Fruit fly (Drosophila melanogaster) whole organism, embryonic: ENCODE data around the gene sip3.

Experiments used
- ATbp ChIP-seq: fragments of 200-800 bp; sonication (Bioruptor generic); optimal IDR thresholded peaks from 2 replicates; lab custom pipeline; 2017; ENCODE audit warnings: missing biosample characterization, mild to moderate bottlenecking, missing genetic modification characterization, missing genetic modification reagents
- Adf1 ChIP-seq: fragments of 200-800 bp; sonication (Bioruptor generic); IDR thresholded peaks from 2 replicates; pipeline ENCODE4 v1.3.6; 2022; ENCODE audit warnings: missing biosample characterization, missing genetic modification characterization
- Asciz ChIP-seq: fragments of 200-800 bp; sonication (Bioruptor generic); optimal IDR thresholded peaks from 2 replicates; lab custom pipeline; 2017; ENCODE audit warnings: missing biosample characterization, mild to moderate bottlenecking, missing genetic modification characterization, missing genetic modification reagents
- BEAF-32 ChIP-seq: fragments of 200-800 bp; sonication (Bioruptor generic); optimal IDR thresholded peaks from 3 replicates; lab custom pipeline; 2017; ENCODE audit warnings: missing biosample characterization, missing genetic modification characterization, mild to moderate bottlenecking, moderate library complexity, missing genetic modification reagents
- Blimp-1 ChIP-seq: fragments of 200-800 bp; sonication (Bioruptor generic); optimal IDR thresholded peaks from 3 replicates; lab custom pipeline; 2018; ENCODE audit warnings: missing biosample characterization, missing genetic modification characterization, mild to moderate bottlenecking, moderate library complexity, missing genetic modification reagents
- CG10209 ChIP-seq: fragments of 200-800 bp; sonication (Bioruptor generic); optimal IDR thresholded peaks from 3 replicates; lab custom pipeline; 2017; ENCODE audit warnings: missing biosample characterization, mild to moderate bottlenecking, missing genetic modification characterization, missing genetic modification reagents
- CG12659 ChIP-seq: fragments of 200-800 bp; sonication (Bioruptor generic); optimal IDR thresholded peaks from 3 replicates; lab custom pipeline; 2017; ENCODE audit warnings: mild to moderate bottlenecking, missing biosample characterization, missing genetic modification reagents, missing genetic modification characterization
- CG13287 ChIP-seq: fragments of 200-800 bp; sonication (Bioruptor generic); IDR thresholded peaks from 2 replicates; pipeline ENCODE4 v1.3.6; 2022; ENCODE audit warnings: missing biosample characterization, missing genetic modification characterization; ENCODE audit not compliant: partially characterized antibody
- CG17359 ChIP-seq: fragments of 200-800 bp; sonication (Bioruptor generic); optimal IDR thresholded peaks from 3 replicates; lab custom pipeline; 2018; ENCODE audit warnings: missing biosample characterization, mild to moderate bottlenecking, missing genetic modification characterization, moderate library complexity
- CG31365 ChIP-seq: fragments of 200-800 bp; sonication (Bioruptor generic); optimal IDR thresholded peaks from 2 replicates; lab custom pipeline; 2018; ENCODE audit warnings: missing biosample characterization, mild to moderate bottlenecking, missing genetic modification characterization
- CG31441 ChIP-seq: fragments of 200-800 bp; sonication (Bioruptor generic); IDR thresholded peaks from 2 replicates; pipeline ENCODE4 v1.3.6; 2022; ENCODE audit warnings: missing biosample characterization, missing genetic modification characterization
- CG3163 ChIP-seq: fragments of 200-800 bp; sonication (Bioruptor generic); optimal IDR thresholded peaks from 3 replicates; lab custom pipeline; 2016; ENCODE audit warnings: missing biosample characterization, missing genetic modification characterization
- CG32772 ChIP-seq: fragments of 200-800 bp; sonication (Bioruptor generic); IDR thresholded peaks from 2 replicates; pipeline ENCODE4 v1.3.6; 2022; ENCODE audit warnings: missing biosample characterization, missing genetic modification characterization
- CG3847 ChIP-seq: fragments of 200-800 bp; sonication (Bioruptor generic); IDR thresholded peaks from 2 replicates; pipeline ENCODE4 v1.3.6; 2022; ENCODE audit warnings: missing biosample characterization, missing genetic modification characterization
- CG4282 ChIP-seq: fragments of 200-800 bp; sonication (Bioruptor generic); optimal IDR thresholded peaks from 2 replicates; lab custom pipeline; 2016; ENCODE audit warnings: missing biosample characterization, missing genetic modification characterization
- CG4854 ChIP-seq: fragments of 200-800 bp; sonication (Bioruptor generic); optimal IDR thresholded peaks from 2 replicates; lab custom pipeline; 2016; ENCODE audit warnings: missing biosample characterization, missing genetic modification characterization, inconsistent platforms
- CG5953 ChIP-seq: fragments of 200-800 bp; sonication (Bioruptor generic); IDR thresholded peaks from 2 replicates; pipeline ENCODE4 v1.3.6; 2022; ENCODE audit warnings: missing biosample characterization, missing genetic modification characterization
- CG6254 ChIP-seq: fragments of 200-800 bp; sonication (Bioruptor generic); optimal IDR thresholded peaks from 3 replicates; lab custom pipeline; 2017; ENCODE audit warnings: mild to moderate bottlenecking, missing biosample characterization, missing genetic modification reagents, missing genetic modification characterization
- CG8924 ChIP-seq: fragments of 200-800 bp; optimal IDR thresholded peaks from 3 replicates; lab custom pipeline; 2019; ENCODE audit warnings: missing biosample characterization, mild to moderate bottlenecking, missing genetic modification characterization, moderate library complexity
- Dfd ChIP-seq, 2 experiments: fragments of >200 bp; optimal IDR thresholded peaks; 2 replicates each; lab custom pipeline; 2017; ENCODE audit warnings: missing biosample characterization in 2 of 2, missing genetic modification characterization in 2 of 2
- Ets97D ChIP-seq: fragments of 200-800 bp; sonication (Bioruptor generic); optimal IDR thresholded peaks from 3 replicates; lab custom pipeline; 2016; ENCODE audit warnings: missing biosample characterization, missing genetic modification characterization
- Hey ChIP-seq: fragments of 200-800 bp; sonication (Bioruptor generic); optimal IDR thresholded peaks from 3 replicates; lab custom pipeline; 2018; ENCODE audit warnings: missing biosample characterization, mild to moderate bottlenecking, missing genetic modification characterization
- NC2β ChIP-seq: fragments of 200-800 bp; sonication (Bioruptor generic); optimal IDR thresholded peaks from 2 replicates; lab custom pipeline; 2016; ENCODE audit warnings: missing biosample characterization, missing genetic modification characterization
- NfI ChIP-seq: fragments of 200-800 bp; sonication (Bioruptor generic); optimal IDR thresholded peaks from 3 replicates; lab custom pipeline; 2018; ENCODE audit warnings: missing biosample characterization, mild to moderate bottlenecking, missing genetic modification characterization, moderate library complexity
- Oli ChIP-seq: fragments of 200-800 bp; sonication (Bioruptor generic); optimal IDR thresholded peaks from 2 replicates; lab custom pipeline; 2018; ENCODE audit warnings: missing biosample characterization, mild to moderate bottlenecking, missing genetic modification characterization, moderate library complexity
- Trl ChIP-seq, 3 experiments: fragments of >200 bp in 2 of 3; fragments of 200-800 bp in 1 of 3; sonication (Bioruptor generic) in 1 of 3; optimal IDR thresholded peaks; 2 replicates in 1 of 3; 3 replicates in 2 of 3; lab custom pipeline; 2016 to 2017; ENCODE audit warnings: missing biosample characterization in 1 of 3, missing genetic modification characterization in 1 of 3
- chif ChIP-seq, 2 experiments: fragments of 200-800 bp; sonication (Bioruptor generic); optimal IDR thresholded peaks; 3 replicates each; lab custom pipeline; 2016; ENCODE audit warnings: missing biosample characterization in 2 of 2, missing genetic modification characterization in 2 of 2
- chinmo ChIP-seq: fragments of 200-800 bp; sonication (Bioruptor generic); IDR thresholded peaks from 4 replicates; pipeline ENCODE4 v1.3.6; 2022; ENCODE audit warnings: missing biosample characterization, missing genetic modification characterization; ENCODE audit not compliant: partially characterized antibody
- ems ChIP-seq: fragments of 200-800 bp; sonication (Bioruptor generic); optimal IDR thresholded peaks from 3 replicates; lab custom pipeline; 2016; ENCODE audit warnings: missing biosample characterization, missing genetic modification characterization
- eyg ChIP-seq: fragments of 200-800 bp; sonication (Bioruptor generic); optimal IDR thresholded peaks from 3 replicates; lab custom pipeline; 2016; ENCODE audit warnings: missing biosample characterization, missing genetic modification characterization
- ftz-f1 ChIP-seq: fragments of 200-800 bp; sonication (Bioruptor generic); optimal IDR thresholded peaks from 2 replicates; lab custom pipeline; 2016; ENCODE audit warnings: missing biosample characterization, missing genetic modification characterization
- gce ChIP-seq: fragments of 200-800 bp; sonication (Bioruptor generic); IDR thresholded peaks from 3 replicates; pipeline ENCODE4 v1.3.6; 2022; ENCODE audit warnings: missing biosample characterization, missing genetic modification characterization
- gt ChIP-seq: fragments of 200-800 bp; sonication (Bioruptor generic); IDR thresholded peaks from 2 replicates; pipeline ENCODE4 v1.3.6; 2022; ENCODE audit warnings: missing biosample characterization, missing genetic modification characterization
- jumu ChIP-seq: fragments of 200-800 bp; sonication (Bioruptor generic); optimal IDR thresholded peaks from 3 replicates; lab custom pipeline; 2016; ENCODE audit warnings: missing biosample characterization, missing genetic modification characterization
- kay ChIP-seq: fragments of 200-800 bp; sonication (Bioruptor generic); optimal IDR thresholded peaks from 2 replicates; lab custom pipeline; 2016; ENCODE audit warnings: missing biosample characterization, missing genetic modification characterization
- klu ChIP-seq: fragments of 200-800 bp; sonication (Bioruptor generic); IDR thresholded peaks from 2 replicates; pipeline ENCODE4 v1.3.6; 2022; ENCODE audit warnings: missing biosample characterization, missing genetic modification characterization
- mirr ChIP-seq: fragments of 200-800 bp; sonication (Bioruptor generic); optimal IDR thresholded peaks from 3 replicates; lab custom pipeline; 2018; ENCODE audit warnings: missing biosample characterization, mild to moderate bottlenecking, missing genetic modification characterization
- nau ChIP-seq: fragments of 200-800 bp; sonication (Bioruptor generic); optimal IDR thresholded peaks from 3 replicates; lab custom pipeline; 2017; ENCODE audit warnings: missing biosample characterization, mild to moderate bottlenecking, missing genetic modification characterization, missing genetic modification reagents
- pb ChIP-seq: fragments of 200-800 bp; sonication (Bioruptor generic); optimal IDR thresholded peaks from 3 replicates; lab custom pipeline; 2016; ENCODE audit warnings: missing biosample characterization, missing genetic modification characterization
- sd ChIP-seq: fragments of 200-800 bp; sonication (Bioruptor generic); optimal IDR thresholded peaks from 3 replicates; lab custom pipeline; 2018; ENCODE audit warnings: missing biosample characterization, mild to moderate bottlenecking, missing genetic modification characterization, moderate library complexity
- sob ChIP-seq: fragments of 200-800 bp; sonication (Bioruptor generic); IDR thresholded peaks from 2 replicates; pipeline ENCODE4 v1.3.6; 2022; ENCODE audit warnings: missing biosample characterization, missing genetic modification characterization
- ssp ChIP-seq: fragments of 200-800 bp; sonication (Bioruptor generic); IDR thresholded peaks from 2 replicates; pipeline ENCODE4 v1.3.6; 2022; ENCODE audit warnings: missing biosample characterization, missing genetic modification characterization
- sug ChIP-seq: fragments of 200-800 bp; optimal IDR thresholded peaks from 2 replicates; lab custom pipeline; 2019; ENCODE audit warnings: missing biosample characterization, mild to moderate bottlenecking, missing genetic modification characterization, moderate library complexity
- trem ChIP-seq: fragments of 200-800 bp; optimal IDR thresholded peaks from 3 replicates; lab custom pipeline; 2019; ENCODE audit warnings: missing biosample characterization, mild to moderate bottlenecking, missing genetic modification characterization, moderate library complexity
- trh ChIP-seq: fragments of 200-800 bp; sonication (Bioruptor generic); optimal IDR thresholded peaks from 2 replicates; lab custom pipeline; 2016; ENCODE audit warnings: missing biosample characterization, missing genetic modification characterization
- ttk ChIP-seq: fragments of 200-800 bp; sonication (Bioruptor generic); IDR thresholded peaks from 2 replicates; pipeline ENCODE4 v2.1.2; 2022; ENCODE audit warnings: missing biosample characterization, missing genetic modification characterization
- vvl ChIP-seq: fragments of 200-800 bp; sonication (Bioruptor generic); IDR thresholded peaks from 2 replicates; pipeline ENCODE4 v1.3.6; 2022; ENCODE audit warnings: missing biosample characterization, missing genetic modification characterization
- zen ChIP-seq: fragments of 200-800 bp; sonication (Bioruptor generic); optimal IDR thresholded peaks from 3 replicates; lab custom pipeline; 2018; ENCODE audit warnings: missing biosample characterization, mild to moderate bottlenecking, missing genetic modification characterization, moderate library complexity
- zf30C ChIP-seq: fragments of 200-800 bp; sonication (Bioruptor generic); optimal IDR thresholded peaks from 3 replicates; lab custom pipeline; 2018; ENCODE audit warnings: missing biosample characterization, mild to moderate bottlenecking, missing genetic modification characterization

sip3 gene

DNA sequence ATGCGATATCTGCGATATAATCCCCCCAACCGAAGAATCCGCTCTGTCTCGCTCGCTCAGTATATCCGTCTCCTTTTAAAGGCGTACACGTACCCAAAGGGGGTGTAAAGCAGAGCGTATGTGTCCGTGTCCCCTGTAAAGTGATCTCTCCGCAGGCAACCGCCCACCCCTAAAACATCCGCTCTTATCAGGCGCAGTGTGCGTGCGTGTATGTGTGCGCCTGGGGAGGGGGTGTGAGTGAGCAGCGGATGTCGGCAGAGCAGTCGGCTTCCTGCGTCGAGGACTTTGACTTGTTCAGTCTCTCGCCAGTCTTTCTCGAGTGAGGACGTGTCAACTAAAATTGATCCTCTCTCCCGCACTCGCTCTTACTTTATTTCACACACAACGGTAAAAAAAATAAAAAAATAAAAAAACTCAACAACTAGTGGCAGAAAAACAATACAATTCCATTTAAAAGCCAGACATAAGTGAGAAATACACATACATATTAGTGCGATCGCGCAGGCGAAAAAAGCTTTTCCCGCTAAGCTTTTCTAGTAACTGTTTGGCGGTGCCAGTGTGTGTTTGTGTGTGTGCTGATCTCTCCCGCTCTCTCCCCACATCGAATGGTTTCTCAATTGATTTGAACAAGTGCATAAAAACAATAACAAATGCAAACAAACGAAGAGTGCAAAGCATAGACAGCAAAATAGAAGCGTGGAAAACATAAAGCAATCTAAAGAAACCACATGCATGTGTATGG lies 46.4 kb upstream of the sip3 start:
- TF ChIP-seq ssp (GFP tag; lab: Robert Waterston, UW), result no peak
- peak; percentile 31; the same call in 1 of the 2 replicates for TF ChIP-seq CG32772 (GFP tag; lab: Robert Waterston, UW)
- TF ChIP-seq BEAF-32, result no peak
- TF ChIP-seq CG4854 (GFP tag; lab: Kevin White, UChicago), result no peak
- TF ChIP-seq chinmo, result 0 out of 4 replicates have a peak, but pooled peaks have one; percentile 55
- TF ChIP-seq CG4282 (GFP tag; lab: Kevin White, UChicago), result no peak
- no peak for TF ChIP-seq zf30C (GFP tag; lab: Kevin White, UChicago)
- TF ChIP-seq zen (tag; lab: Kevin White, UChicago), result no peak
- no peak for TF ChIP-seq mirr (GFP tag; lab: Kevin White, UChicago)
- no peak for TF ChIP-seq CG3847 (GFP tag; lab: Robert Waterston, UW)
- no peak for TF ChIP-seq CG17359
- TF ChIP-seq CG12659 (GFP tag; lab: Kevin White, UChicago), result no peak
- peak; percentile 14 for TF ChIP-seq Hey (tag; lab: Kevin White, UChicago)
- peak; percentile 79 for TF ChIP-seq ttk (GFP tag; lab: Robert Waterston, UW)
- TF ChIP-seq ems (GFP tag; lab: Kevin White, UChicago), result no peak
- TF ChIP-seq gt, result no peak
- TF ChIP-seq Oli, result no peak
- TF ChIP-seq chif (GFP tag; optimal IDR thresholded peaks at IDR 0.05; lab: Kevin White, UChicago), result no peak
- TF ChIP-seq vvl (GFP tag; lab: Robert Waterston, UW), result no peak
- TF ChIP-seq sob (GFP tag; lab: Robert Waterston, UW), result no peak
- TF ChIP-seq Ets97D (GFP tag; lab: Kevin White, UChicago), result no peak
- no peak for TF ChIP-seq pb (GFP tag; lab: Kevin White, UChicago)
- TF ChIP-seq Blimp-1 (GFP tag; lab: Kevin White, UChicago), result no peak
- no peak for TF ChIP-seq CG5953 (GFP tag; lab: Robert Waterston, UW)
- no peak for TF ChIP-seq nau (GFP tag; lab: Kevin White, UChicago)
- TF ChIP-seq gce, result 0 out of 3 replicates have a peak, but pooled peaks have one; percentile 31
- no peak for TF ChIP-seq NfI (GFP tag; lab: Kevin White, UChicago)
- no peak for TF ChIP-seq jumu (GFP tag; lab: Kevin White, UChicago)
- no peak for TF ChIP-seq trh (GFP tag; lab: Kevin White, UChicago)
- no peak for TF ChIP-seq CG10209 (GFP tag; lab: Kevin White, UChicago)
- TF ChIP-seq trem (tag; lab: Kevin White, UChicago), result no peak
- TF ChIP-seq CG6254 (GFP tag; lab: Kevin White, UChicago), result peak; percentile 5
- peak; percentile 86 for TF ChIP-seq Adf1 (GFP tag; lab: Robert Waterston, UW)
- TF ChIP-seq sug, result no peak
- no peak for TF ChIP-seq sd (tag; lab: Kevin White, UChicago)
- no peak for TF ChIP-seq klu (GFP tag; lab: Robert Waterston, UW)
- TF ChIP-seq CG31441 (GFP tag; lab: Robert Waterston, UW), result 0 out of 2 replicates have a peak, but pooled peaks have one; percentile 7
- TF ChIP-seq Asciz (GFP tag; lab: Kevin White, UChicago), result peak; percentile 37
- TF ChIP-seq eyg, result peak; percentile 9
- TF ChIP-seq CG3163 (GFP tag; lab: Kevin White, UChicago), result peak; percentile 16
- no peak for TF ChIP-seq kay (GFP tag; lab: Kevin White, UChicago)
- TF ChIP-seq Trl (optimal IDR thresholded peaks at IDR 0.05; lab: Kevin White, UChicago), result peak; percentile 36 to 73
- no peak for TF ChIP-seq Trl (GFP tag; optimal IDR thresholded peaks at IDR 0.05; lab: Kevin White, UChicago)
- no peak for TF ChIP-seq CG8924
- peak; percentile 18 for TF ChIP-seq NC2β
- TF ChIP-seq Dfd (GFP tag; optimal IDR thresholded peaks at IDR 0.05; lab: Kevin White, UChicago), result no peak
- no peak for TF ChIP-seq CG31365 (tag; lab: Kevin White, UChicago)
- no peak for TF ChIP-seq ftz-f1 (GFP tag; lab: Kevin White, UChicago)
- TF ChIP-seq ATbp, result peak; percentile 38
- no peak for TF ChIP-seq CG13287 (GFP tag; lab: Robert Waterston, UW)
